Fruit fly (Drosophila melanogaster) whole organism, embryonic: Measurements from ENCODE around the gene CG14778.
A peak's percentile ranks its signal among the peaks of the same experiment; 100 is the strongest.

Experiments used
- Awh ChIP-seq: fragments of 200-800 bp; sonication (Bioruptor generic); IDR thresholded peaks from 2 replicates; pipeline ENCODE4, ENCODE4 v1.3.6; 2022; ENCODE audit warnings: missing biosample characterization, missing genetic modification characterization
- CG11085 ChIP-seq: fragments of 200-800 bp; sonication (Bioruptor generic); IDR thresholded peaks from 2 replicates; pipeline ENCODE4 v1.3.6; 2022; ENCODE audit warnings: missing biosample characterization, missing genetic modification characterization
- CG11696 ChIP-seq: fragments of 200-800 bp; sonication (Bioruptor generic); IDR thresholded peaks from 2 replicates; pipeline ENCODE4 v1.3.6; 2022; ENCODE audit warnings: missing biosample characterization, missing genetic modification characterization
- CG12391 ChIP-seq: fragments of 200-800 bp; sonication (Bioruptor generic); optimal IDR thresholded peaks from 3 replicates; lab custom pipeline; 2018; ENCODE audit warnings: missing biosample characterization, mild to moderate bottlenecking, missing genetic modification characterization, moderate library complexity
- CG12769 ChIP-seq: fragments of 200-800 bp; sonication (Bioruptor generic); optimal IDR thresholded peaks from 2 replicates; lab custom pipeline; 2019; ENCODE audit warnings: missing biosample characterization, mild to moderate bottlenecking, missing genetic modification characterization, moderate library complexity
- CG12942 ChIP-seq: fragments of 200-800 bp; sonication (Bioruptor generic); optimal IDR thresholded peaks from 3 replicates; lab custom pipeline; 2016; ENCODE audit warnings: missing biosample characterization, missing genetic modification characterization
- CG13624 ChIP-seq: fragments of 200-800 bp; sonication (Bioruptor generic); optimal IDR thresholded peaks from 2 replicates; lab custom pipeline; 2016; ENCODE audit warnings: missing biosample characterization, missing genetic modification characterization
- CG13775 ChIP-seq: fragments of 200-800 bp; sonication (Bioruptor generic); optimal IDR thresholded peaks from 3 replicates; lab custom pipeline; 2017; ENCODE audit warnings: missing biosample characterization, mild to moderate bottlenecking, missing genetic modification characterization
- CG14050 ChIP-seq: fragments of 200-800 bp; sonication (Bioruptor generic); IDR thresholded peaks from 3 replicates; pipeline ENCODE4 v1.3.6; 2022; ENCODE audit warnings: missing biosample characterization, missing genetic modification characterization
- CG14667 ChIP-seq: fragments of 200-800 bp; sonication (Bioruptor generic); IDR thresholded peaks from 2 replicates; pipeline ENCODE4 v1.3.6; 2022; ENCODE audit warnings: missing biosample characterization, missing genetic modification characterization
- CG15514 ChIP-seq: fragments of 200-800 bp; sonication (Bioruptor generic); optimal IDR thresholded peaks from 3 replicates; lab custom pipeline; 2017; ENCODE audit warnings: missing biosample characterization, missing genetic modification characterization, mild to moderate bottlenecking, moderate library complexity, missing genetic modification reagents
- CG2129 ChIP-seq: fragments of 200-800 bp; sonication (Bioruptor generic); IDR thresholded peaks from 2 replicates; pipeline ENCODE4 v1.3.6; 2022; ENCODE audit warnings: missing biosample characterization, missing genetic modification characterization; ENCODE audit not compliant: partially characterized antibody
- CG31365 ChIP-seq: fragments of 200-800 bp; sonication (Bioruptor generic); optimal IDR thresholded peaks from 2 replicates; lab custom pipeline; 2018; ENCODE audit warnings: missing biosample characterization, mild to moderate bottlenecking, missing genetic modification characterization
- CG31441 ChIP-seq: fragments of 200-800 bp; sonication (Bioruptor generic); IDR thresholded peaks from 2 replicates; pipeline ENCODE4 v1.3.6; 2022; ENCODE audit warnings: missing biosample characterization, missing genetic modification characterization
- CG3163 ChIP-seq: fragments of 200-800 bp; sonication (Bioruptor generic); optimal IDR thresholded peaks from 3 replicates; lab custom pipeline; 2016; ENCODE audit warnings: missing biosample characterization, missing genetic modification characterization
- CG34224 ChIP-seq: fragments of 200-800 bp; sonication (Bioruptor generic); IDR thresholded peaks from 3 replicates; pipeline ENCODE4 v1.3.6; 2022; ENCODE audit warnings: missing biosample characterization, missing genetic modification characterization; ENCODE audit not compliant: partially characterized antibody
- CG42726 ChIP-seq: fragments of 200-800 bp; sonication (Bioruptor generic); IDR thresholded peaks from 2 replicates; pipeline ENCODE4 v1.3.6; 2022; ENCODE audit warnings: missing biosample characterization, missing genetic modification characterization; ENCODE audit not compliant: partially characterized antibody
- CG4282 ChIP-seq: fragments of 200-800 bp; sonication (Bioruptor generic); optimal IDR thresholded peaks from 2 replicates; lab custom pipeline; 2016; ENCODE audit warnings: missing biosample characterization, missing genetic modification characterization
- CG6254 ChIP-seq: fragments of 200-800 bp; sonication (Bioruptor generic); optimal IDR thresholded peaks from 3 replicates; lab custom pipeline; 2017; ENCODE audit warnings: mild to moderate bottlenecking, missing biosample characterization, missing genetic modification reagents, missing genetic modification characterization
- CG8281 ChIP-seq: fragments of 200-800 bp; sonication (Bioruptor generic); optimal IDR thresholded peaks from 2 replicates; lab custom pipeline; 2018; ENCODE audit warnings: missing biosample characterization, mild to moderate bottlenecking, missing genetic modification characterization, moderate library complexity
- CG9437 ChIP-seq: fragments of 200-800 bp; sonication (Bioruptor generic); optimal IDR thresholded peaks from 2 replicates; lab custom pipeline; 2018; ENCODE audit warnings: missing biosample characterization, mild to moderate bottlenecking, missing genetic modification characterization
- CG9876 ChIP-seq: fragments of 200-800 bp; sonication (Bioruptor generic); optimal IDR thresholded peaks from 2 replicates; lab custom pipeline; 2016; ENCODE audit warnings: missing biosample characterization, missing genetic modification characterization
- D ChIP-seq, 2 experiments: fragments of 200-800 bp in 1 of 2; fragments of >200 bp in 1 of 2; sonication (Bioruptor generic) in 1 of 2; optimal IDR thresholded peaks; 2 replicates in 1 of 2; 3 replicates in 1 of 2; lab custom pipeline; 2017; ENCODE audit warnings: mild to moderate bottlenecking in 1 of 2, missing biosample characterization in 1 of 2, missing genetic modification characterization in 1 of 2, missing genetic modification reagents in 1 of 2
- Deaf1 ChIP-seq: fragments of 200-800 bp; optimal IDR thresholded peaks from 3 replicates; lab custom pipeline; 2019; ENCODE audit warnings: missing biosample characterization, mild to moderate bottlenecking, missing genetic modification characterization, moderate library complexity
- H15 ChIP-seq: fragments of 200-800 bp; sonication (Bioruptor generic); IDR thresholded peaks from 3 replicates; pipeline ENCODE4 v1.3.6; 2022; ENCODE audit warnings: missing biosample characterization, missing genetic modification characterization
- HLHmδ ChIP-seq: fragments of 200-800 bp; sonication (Bioruptor generic); optimal IDR thresholded peaks from 2 replicates; lab custom pipeline; 2018; ENCODE audit warnings: missing biosample characterization, mild to moderate bottlenecking, missing genetic modification characterization, moderate library complexity
- HmgZ ChIP-seq: fragments of 200-800 bp; sonication (Bioruptor generic); optimal IDR thresholded peaks from 2 replicates; lab custom pipeline; 2018; ENCODE audit warnings: missing biosample characterization, mild to moderate bottlenecking, missing genetic modification characterization
- Max ChIP-seq: fragments of 200-800 bp; sonication (Bioruptor generic); optimal IDR thresholded peaks from 2 replicates; lab custom pipeline; 2016; ENCODE audit warnings: missing biosample characterization, mild to moderate bottlenecking, missing genetic modification characterization
- Meics ChIP-seq: fragments of 200-800 bp; sonication (Bioruptor generic); optimal IDR thresholded peaks from 2 replicates; lab custom pipeline; 2017; ENCODE audit warnings: missing biosample characterization, mild to moderate bottlenecking, missing genetic modification characterization
- Neu2 ChIP-seq: fragments of 200-800 bp; sonication (Bioruptor generic); optimal IDR thresholded peaks from 3 replicates; lab custom pipeline; 2016; ENCODE audit warnings: missing biosample characterization, missing genetic modification characterization, borderline replicate concordance
- Pdp1 ChIP-seq, 2 experiments: fragments of 200-800 bp; sonication (Bioruptor generic); optimal IDR thresholded peaks; 3 replicates each; lab custom pipeline; 2016; ENCODE audit warnings: missing biosample characterization in 2 of 2, missing genetic modification characterization in 2 of 2, mild to moderate bottlenecking in 1 of 2, moderate library complexity in 1 of 2
- Spps ChIP-seq: fragments of 200-800 bp; sonication (Bioruptor generic); optimal IDR thresholded peaks from 2 replicates; lab custom pipeline; 2018; ENCODE audit warnings: missing biosample characterization, mild to moderate bottlenecking, missing genetic modification characterization
- Trl ChIP-seq, 3 experiments: fragments of >200 bp in 2 of 3; fragments of 200-800 bp in 1 of 3; sonication (Bioruptor generic) in 1 of 3; optimal IDR thresholded peaks; 2 replicates in 1 of 3; 3 replicates in 2 of 3; lab custom pipeline; 2016 to 2017; ENCODE audit warnings: missing biosample characterization in 1 of 3, missing genetic modification characterization in 1 of 3
- amos ChIP-seq: fragments of 200-800 bp; sonication (Bioruptor generic); IDR thresholded peaks from 2 replicates; pipeline ENCODE4 v1.3.6; 2022; ENCODE audit warnings: missing biosample characterization, missing genetic modification characterization; ENCODE audit not compliant: partially characterized antibody
- btn ChIP-seq: fragments of 200-800 bp; sonication (Bioruptor generic); optimal IDR thresholded peaks from 2 replicates; lab custom pipeline; 2016; ENCODE audit warnings: missing biosample characterization, missing genetic modification characterization
- cas ChIP-seq: fragments of 200-800 bp; sonication (Bioruptor generic); IDR thresholded peaks from 2 replicates; pipeline ENCODE4 v1.3.6; 2022; ENCODE audit warnings: missing biosample characterization, missing genetic modification characterization
- caup ChIP-seq: fragments of 200-800 bp; sonication (Bioruptor generic); optimal IDR thresholded peaks from 3 replicates; lab custom pipeline; 2017; ENCODE audit warnings: missing biosample characterization, mild to moderate bottlenecking, missing genetic modification characterization, moderate library complexity; ENCODE audit not compliant: severe bottlenecking
- crol ChIP-seq: fragments of 200-800 bp; sonication (Bioruptor generic); IDR thresholded peaks from 2 replicates; pipeline ENCODE4 v1.3.6; 2022; ENCODE audit warnings: missing biosample characterization, missing genetic modification characterization
- ems ChIP-seq: fragments of 200-800 bp; sonication (Bioruptor generic); optimal IDR thresholded peaks from 3 replicates; lab custom pipeline; 2016; ENCODE audit warnings: missing biosample characterization, missing genetic modification characterization
- lbe ChIP-seq: fragments of 200-800 bp; sonication (Bioruptor generic); optimal IDR thresholded peaks from 2 replicates; lab custom pipeline; 2016; ENCODE audit warnings: missing biosample characterization, mild to moderate bottlenecking, missing genetic modification characterization
- luna ChIP-seq: fragments of 200-800 bp; sonication (Bioruptor generic); optimal IDR thresholded peaks from 2 replicates; lab custom pipeline; 2016; ENCODE audit warnings: missing biosample characterization, missing genetic modification characterization
- org-1 ChIP-seq: fragments of 200-800 bp; sonication (Bioruptor generic); optimal IDR thresholded peaks from 2 replicates; lab custom pipeline; 2017; ENCODE audit warnings: missing biosample characterization, missing genetic modification characterization
- phol ChIP-seq: fragments of 200-800 bp; sonication (Bioruptor generic); optimal IDR thresholded peaks from 3 replicates; lab custom pipeline; 2018; ENCODE audit warnings: missing biosample characterization, mild to moderate bottlenecking, missing genetic modification characterization, moderate library complexity
- salm ChIP-seq: fragments of 200-800 bp; sonication (Bioruptor generic); optimal IDR thresholded peaks from 2 replicates; lab custom pipeline; 2018; ENCODE audit warnings: missing biosample characterization, mild to moderate bottlenecking, missing genetic modification characterization
- sd ChIP-seq: fragments of 200-800 bp; sonication (Bioruptor generic); optimal IDR thresholded peaks from 3 replicates; lab custom pipeline; 2018; ENCODE audit warnings: missing biosample characterization, mild to moderate bottlenecking, missing genetic modification characterization, moderate library complexity
- tll ChIP-seq, 2 experiments: fragments of 200-800 bp in 1 of 2; fragments of >200 bp in 1 of 2; sonication (Bioruptor generic) in 1 of 2; optimal IDR thresholded peaks; 2 replicates each; lab custom pipeline; 2017 to 2019; ENCODE audit warnings: missing biosample characterization in 2 of 2, missing genetic modification characterization in 2 of 2, mild to moderate bottlenecking in 1 of 2, moderate library complexity in 1 of 2
- tna ChIP-seq: fragments of 200-800 bp; sonication (Bioruptor generic); IDR thresholded peaks from 2 replicates; pipeline ENCODE4 v1.3.6; 2022; ENCODE audit warnings: missing biosample characterization, missing genetic modification characterization; ENCODE audit not compliant: partially characterized antibody
- twi ChIP-seq: fragments of 200-800 bp; optimal IDR thresholded peaks from 2 replicates; lab custom pipeline; 2019; ENCODE audit warnings: missing biosample characterization, mild to moderate bottlenecking, missing genetic modification characterization, moderate library complexity
- unc-4 ChIP-seq: fragments of 200-800 bp; sonication (Bioruptor generic); IDR thresholded peaks from 2 replicates; pipeline ENCODE4 v1.3.6; 2022; ENCODE audit warnings: missing biosample characterization, missing genetic modification characterization; ENCODE audit not compliant: partially characterized antibody

CG14778 gene

dm6 chrX:1512753-1513226 lies 45.5 kb downstream of the CG14778 start, which contains the start of gene CG14795 (continued):
- TF ChIP-seq Spps (tag; lab: Kevin White, UChicago) (no peak), D (optimal IDR thresholded peaks at IDR 0.05; lab: Kevin White, UChicago) (no peak), D (GFP tag; optimal IDR thresholded peaks at IDR 0.05; lab: Kevin White, UChicago) (no peak), CG31365 (no peak), sd (peak; percentile 67), phol (tag; lab: Kevin White, UChicago) (peak; percentile 73), CG3163 (GFP tag; lab: Kevin White, UChicago) (peak; percentile 13), twi (tag; lab: Kevin White, UChicago) (no peak), btn (GFP tag; lab: Kevin White, UChicago) (no peak), Neu2 (GFP tag; lab: Kevin White, UChicago) (no peak), CG13775 (GFP tag; lab: Kevin White, UChicago) (peak; percentile 4), CG6254 (GFP tag; lab: Kevin White, UChicago) (no peak), CG15514 (GFP tag; lab: Kevin White, UChicago) (peak; percentile 91), Max (GFP tag; lab: Kevin White, UChicago) (peak; percentile 30), CG14050 (no peak), caup (GFP tag; lab: Kevin White, UChicago) (peak; percentile 25), CG14667 (GFP tag; lab: Robert Waterston, UW) (no peak), CG8281 (tag; lab: Kevin White, UChicago) (no peak), CG34224 (GFP tag; lab: Robert Waterston, UW) (peak; percentile 96), CG11085 (GFP tag; lab: Robert Waterston, UW) (no peak), HmgZ (tag; lab: Kevin White, UChicago) (peak; percentile 88), CG4282 (peak; percentile 46), tna (GFP tag; lab: Robert Waterston, UW) (peak; percentile 96), CG31441 (GFP tag; lab: Robert Waterston, UW) (no peak), lbe (GFP tag; lab: Kevin White, UChicago) (no peak), org-1 (GFP tag; lab: Kevin White, UChicago) (no peak), CG2129 (GFP tag; lab: Robert Waterston, UW) (peak; percentile 76), CG42726 (peak; percentile 92), CG9437 (GFP tag; lab: Kevin White, UChicago) (no peak), luna (GFP tag; lab: Kevin White, UChicago) (no peak), Meics (GFP tag; lab: Kevin White, UChicago) (no peak), amos (peak; percentile 97), Deaf1 (peak; percentile 22), CG9876 (GFP tag; lab: Kevin White, UChicago) (peak; percentile 52), CG12942 (GFP tag; lab: Kevin White, UChicago) (no peak)
- TF ChIP-seq, all 482 proteins: peak for 198

- TF ChIP-seq CG12391 (tag; lab: Kevin White, UChicago) (no peak), H15 (no peak), ems (GFP tag; lab: Kevin White, UChicago) (no peak), HLHmδ (GFP tag; lab: Kevin White, UChicago) (no peak), cas (GFP tag; lab: Robert Waterston, UW) (no peak), crol (GFP tag; lab: Robert Waterston, UW) (0 out of 2 replicates have a peak, but pooled peaks have one; percentile 14), tll (GFP tag; optimal IDR thresholded peaks at IDR 0.05; lab: Kevin White, UChicago) (no peak), Pdp1 (GFP tag; optimal IDR thresholded peaks at IDR 0.05; lab: Kevin White, UChicago) (peak in 1 of 2 experiments; percentile 21), CG13624 (no peak), Awh (GFP tag; lab: Robert Waterston, UW) (no peak), salm (tag; lab: Kevin White, UChicago) (no peak), CG12769 (tag; lab: Kevin White, UChicago) (peak; percentile 15), unc-4 (GFP tag; lab: Robert Waterston, UW) (no peak), Trl (optimal IDR thresholded peaks at IDR 0.05; lab: Kevin White, UChicago) (peak in 1 of 2 experiments; percentile 5), Trl (GFP tag; optimal IDR thresholded peaks at IDR 0.05; lab: Kevin White, UChicago) (no peak), CG11696 (GFP tag; lab: Robert Waterston, UW) (no peak)
Observed at dm6 chrX:1513865-1514264, 46.6 kb downstream of the CG14778 start.
